Fruit fly (Drosophila melanogaster) whole organism, wandering third instar larva: ENCODE data around the gene CCT4.

Experiments
- Abd-B ChIP-seq: fragments of >200 bp; optimal IDR thresholded peaks from 2 replicates; lab custom pipeline; 2017; ENCODE audit warnings: missing biosample characterization, missing genetic modification characterization
- Hr83 ChIP-seq: fragments of 200-300 bp; sonication (Bioruptor generic); optimal IDR thresholded peaks from 2 replicates; lab custom pipeline; 2016; ENCODE audit warnings: missing biosample characterization, mild to moderate bottlenecking, missing genetic modification characterization, moderate library complexity; ENCODE audit not compliant: poor library complexity, severe bottlenecking
- OdsH ChIP-seq: fragments of 200-800 bp; sonication (Bioruptor generic); optimal IDR thresholded peaks from 2 replicates; lab custom pipeline; 2016; ENCODE audit warnings: missing biosample characterization, mild to moderate bottlenecking, missing genetic modification characterization

- TF ChIP-seq OdsH: no peak
- no peak for TF ChIP-seq Abd-B (GFP tag; lab: Kevin White, UChicago)
- no peak for TF ChIP-seq Hr83 (GFP tag; lab: Kevin White, UChicago)
Observed at dm6 chr2L:12657337-12657736, 35.4 kb downstream of the CCT4 start.
